Worm (Caenorhabditis elegans) whole organism, L4 larva: ENCODE data around the gene Y105C5B.1.

Experiments
- F26F4.8 ChIP-seq: fragments of 200-800 bp; sonication (Bioruptor generic); conservative IDR thresholded peaks from 2 replicates; pipeline ENCODE4 v1.3.6; 2022; ENCODE audit warnings: missing genetic modification characterization, missing compliant biosample characterization
- F37D6.2 ChIP-seq: sonication (generic microtip); optimal IDR thresholded peaks from 2 replicates; lab custom pipeline; 2016; ENCODE audit warnings: mild to moderate bottlenecking, missing genetic modification characterization, missing compliant biosample characterization
- F44E2.7 ChIP-seq: fragments of 200-800 bp; sonication (Bioruptor generic); IDR thresholded peaks from 2 replicates; pipeline ENCODE4 v2.1.2; 2022; ENCODE audit warnings: missing genetic modification characterization, missing compliant biosample characterization
- T26A8.4 ChIP-seq: fragments of 200-800 bp; sonication (Bioruptor generic); IDR thresholded peaks from 2 replicates; pipeline ENCODE4 v1.3.6; 2022; ENCODE audit warnings: missing genetic modification characterization, missing compliant biosample characterization
- Y75B8A.6 ChIP-seq: fragments of 200-800 bp; sonication (Bioruptor generic); IDR thresholded peaks from 2 replicates; pipeline ENCODE4 v1.3.6; 2022; ENCODE audit warnings: missing genetic modification reagents, missing genetic modification characterization, missing compliant biosample characterization
- ceh-32 ChIP-seq: sonication (generic microtip); optimal IDR thresholded peaks from 2 replicates; lab custom pipeline; 2016; ENCODE audit warnings: mild to moderate bottlenecking, missing genetic modification characterization, missing compliant biosample characterization; ENCODE audit not compliant: poor library complexity
- ceh-44 ChIP-seq: fragments of 200-800 bp; sonication (Bioruptor generic); IDR thresholded peaks from 2 replicates; pipeline ENCODE4 v1.3.6; 2022; ENCODE audit warnings: missing genetic modification reagents, missing genetic modification characterization, missing compliant biosample characterization
- ces-1 ChIP-seq: fragments of 150-350 bp; sonication (generic microtip); optimal IDR thresholded peaks from 4 replicates; lab custom pipeline; 2014; ENCODE audit warnings: missing biosample characterization, missing genetic modification reagents, missing genetic modification characterization
- cey-2 ChIP-seq: sonication (generic microtip); optimal IDR thresholded peaks from 3 replicates; lab custom pipeline; 2017; ENCODE audit warnings: missing genetic modification characterization, mild to moderate bottlenecking, missing compliant biosample characterization, antibody characterized with exemption, borderline replicate concordance; ENCODE audit not compliant: insufficient read depth
- ctbp-1 ChIP-seq: fragments of 200-800 bp; sonication (Bioruptor generic); IDR thresholded peaks from 2 replicates; pipeline ENCODE4 v1.3.6; 2022; ENCODE audit warnings: missing genetic modification reagents, missing genetic modification characterization, missing compliant biosample characterization
- daf-12 ChIP-seq: fragments of 150-350 bp; optimal IDR thresholded peaks from 2 replicates; lab custom pipeline; 2014; ENCODE audit warnings: missing biosample characterization, missing genetic modification reagents, missing genetic modification characterization
- daf-16 ChIP-seq, 3 experiments: sonication (generic microtip); optimal IDR thresholded peaks; 2 replicates each; lab custom pipeline; 2016 to 2017; ENCODE audit warnings: missing genetic modification characterization in 3 of 3, missing genetic modification reagents in 3 of 3, mild to moderate bottlenecking in 2 of 3, missing compliant biosample characterization in 2 of 3, missing biosample characterization in 1 of 3, moderate library complexity in 1 of 3
- dmd-8 ChIP-seq: fragments of 200-800 bp; sonication (Bioruptor generic); IDR thresholded peaks from 2 replicates; pipeline ENCODE4 v1.3.6; 2022; ENCODE audit warnings: missing genetic modification characterization, missing compliant biosample characterization
- dpl-1 ChIP-seq: fragments of 150-350 bp; optimal IDR thresholded peaks from 2 replicates; lab custom pipeline; 2014; ENCODE audit warnings: missing biosample characterization, missing genetic modification reagents, missing genetic modification characterization
- egl-27 ChIP-seq: sonication (generic microtip); optimal IDR thresholded peaks from 3 replicates; lab custom pipeline; 2017; ENCODE audit warnings: missing biosample characterization, missing genetic modification reagents, missing genetic modification characterization
- gei-8 ChIP-seq: fragments of 200-800 bp; sonication (Bioruptor generic); optimal IDR thresholded peaks from 2 replicates; lab custom pipeline; 2018; ENCODE audit warnings: mild to moderate bottlenecking, missing genetic modification characterization, missing compliant biosample characterization
- hif-1 ChIP-seq, 2 experiments: sonication (generic microtip); optimal IDR thresholded peaks; 2 replicates each; lab custom pipeline; 2016 to 2017; ENCODE audit warnings: missing compliant biosample characterization in 2 of 2, missing genetic modification characterization in 2 of 2, missing genetic modification reagents in 2 of 2, missing genotype in 2 of 2, mild to moderate bottlenecking in 1 of 2
- hlh-11 ChIP-seq: fragments of 200-800 bp; sonication (Bioruptor generic); optimal IDR thresholded peaks from 2 replicates; lab custom pipeline; 2018; ENCODE audit warnings: mild to moderate bottlenecking, missing genetic modification characterization, missing compliant biosample characterization
- lin-29 ChIP-seq: fragments of 200-800 bp; sonication (Bioruptor generic); IDR thresholded peaks from 2 replicates; pipeline ENCODE4 v1.3.6; 2022; ENCODE audit warnings: missing genetic modification reagents, missing genetic modification characterization, missing compliant biosample characterization
- lin-38 ChIP-seq: fragments of 200-800 bp; sonication (Bioruptor generic); IDR thresholded peaks from 2 replicates; pipeline ENCODE4 v1.3.6; 2022; ENCODE audit warnings: missing genetic modification reagents, missing genetic modification characterization, missing compliant biosample characterization
- lin-39 ChIP-seq: fragments of 150-350 bp; optimal IDR thresholded peaks from 2 replicates; lab custom pipeline; 2014; ENCODE audit warnings: missing biosample characterization, missing genetic modification reagents, missing genetic modification characterization
- lir-3 ChIP-seq: sonication (generic microtip); optimal IDR thresholded peaks from 2 replicates; lab custom pipeline; 2016; ENCODE audit warnings: mild to moderate bottlenecking, missing genetic modification characterization, missing compliant biosample characterization
- madf-9 ChIP-seq: fragments of 200-800 bp; sonication (Bioruptor generic); conservative IDR thresholded peaks from 2 replicates; pipeline ENCODE4 v1.3.6; 2022; ENCODE audit warnings: missing genetic modification reagents, missing genetic modification characterization, missing compliant biosample characterization
- mdt-29 ChIP-seq: fragments of 200-800 bp; sonication (Bioruptor generic); IDR thresholded peaks from 2 replicates; pipeline ENCODE4 v1.3.6; 2022; ENCODE audit warnings: missing genetic modification reagents, missing genetic modification characterization, missing compliant biosample characterization
- mes-2 ChIP-seq: sonication (generic microtip); optimal IDR thresholded peaks from 2 replicates; lab custom pipeline; 2016; ENCODE audit warnings: missing genotype, mild to moderate bottlenecking, missing genetic modification characterization, missing compliant biosample characterization; ENCODE audit not compliant: poor library complexity, severe bottlenecking
- mxl-2 ChIP-seq: fragments of 200-800 bp; sonication (Bioruptor generic); conservative IDR thresholded peaks from 2 replicates; pipeline ENCODE4 v1.3.6; 2022; ENCODE audit warnings: missing genetic modification reagents, missing genetic modification characterization, missing compliant biosample characterization
- nhr-102 ChIP-seq: sonication (generic microtip); optimal IDR thresholded peaks from 2 replicates; lab custom pipeline; 2016; ENCODE audit warnings: mild to moderate bottlenecking, missing genetic modification characterization, moderate library complexity, missing compliant biosample characterization
- nhr-28 ChIP-seq: fragments of 150-350 bp; optimal IDR thresholded peaks from 2 replicates; lab custom pipeline; 2014; ENCODE audit warnings: missing biosample characterization, missing genetic modification characterization
- nhr-48 ChIP-seq: sonication (generic microtip); optimal IDR thresholded peaks from 2 replicates; lab custom pipeline; 2016; ENCODE audit warnings: mild to moderate bottlenecking, missing genetic modification characterization, missing compliant biosample characterization
- nhr-6 ChIP-seq: fragments of 150-350 bp; optimal IDR thresholded peaks from 2 replicates; lab custom pipeline; 2014; ENCODE audit warnings: missing biosample characterization, missing genetic modification characterization
- nhr-77 ChIP-seq: fragments of 150-350 bp; optimal IDR thresholded peaks from 2 replicates; lab custom pipeline; 2014; ENCODE audit warnings: missing biosample characterization, missing genetic modification characterization
- set-16 ChIP-seq: fragments of 200-800 bp; sonication (Bioruptor generic); IDR thresholded peaks from 2 replicates; pipeline ENCODE4 v1.3.6; 2022; ENCODE audit warnings: missing genetic modification reagents, missing genetic modification characterization, missing compliant biosample characterization
- skn-1 ChIP-seq: fragments of 150-350 bp; optimal IDR thresholded peaks from 2 replicates; lab custom pipeline; 2014; ENCODE audit warnings: missing biosample characterization, missing genetic modification characterization
- unc-62 ChIP-seq, 3 experiments: fragments of 150-350 bp in 1 of 3; sonication (generic microtip); optimal IDR thresholded peaks in 2 of 3; peaks in 1 of 3; 1 replicate in 1 of 3; 2 replicates in 2 of 3; lab custom pipeline; 2014 to 2017; ENCODE audit warnings: missing biosample characterization in 3 of 3, missing genetic modification characterization in 3 of 3, missing genetic modification reagents in 3 of 3, missing genotype in 1 of 3
- vab-7 ChIP-seq: fragments of 200-800 bp; sonication (Bioruptor generic); IDR thresholded peaks from 2 replicates; pipeline ENCODE4 v1.3.6; 2022; ENCODE audit warnings: missing genetic modification reagents, missing genetic modification characterization, missing compliant biosample characterization
- zag-1 ChIP-seq: fragments of 150-350 bp; optimal IDR thresholded peaks from 2 replicates; lab custom pipeline; 2014; ENCODE audit warnings: missing biosample characterization, missing genetic modification characterization
- ztf-11 ChIP-seq: fragments of 150-350 bp; optimal IDR thresholded peaks from 2 replicates; lab custom pipeline; 2014; ENCODE audit warnings: missing biosample characterization, missing genetic modification characterization
- ztf-7 ChIP-seq: fragments of 150-350 bp; optimal IDR thresholded peaks from 2 replicates; lab custom pipeline; 2014; ENCODE audit warnings: missing biosample characterization, missing genetic modification characterization

The Y105C5B.1 gene

ce11 chrIV:15870356-15870755 is at the start of gene Y105C5B.1:
Gene Y105C5B.1 (plus strand): TSS chrIV:15870656.
- TF ChIP-seq dmd-8 (GFP tag; lab: Robert Waterston, UW), result no peak
- no peak for TF ChIP-seq hif-1 (tag; optimal IDR thresholded peaks at IDR 0.05; lab: Kevin White, UChicago)
- no peak for TF ChIP-seq T26A8.4 (GFP tag; lab: Robert Waterston, UW)
- TF ChIP-seq nhr-48 (tag; lab: Kevin White, UChicago), result no peak
- TF ChIP-seq ztf-11 (tag; lab: Kevin White, UChicago), result no peak
- TF ChIP-seq F44E2.7 (GFP tag; lab: Robert Waterston, UW), result no peak
- TF ChIP-seq F26F4.8 (GFP tag; lab: Robert Waterston, UW), result no peak
- TF ChIP-seq dpl-1 (GFP tag; lab: Kevin White, UChicago), result no peak
- TF ChIP-seq madf-9, result no peak
- no peak for TF ChIP-seq nhr-102
- TF ChIP-seq F37D6.2 (tag; lab: Kevin White, UChicago), result no peak

ce11 chrIV:15826568-15826967 is 43.9 kb upstream of the Y105C5B.1 start:
- TF ChIP-seq ceh-44 (0 out of 2 replicates have a peak, but pooled peaks have one; percentile 23), set-16 (GFP tag; lab: Robert Waterston, UW) (peak; percentile 78; the same call in 1 of the 2 replicates), mdt-29 (0 out of 2 replicates have a peak, but pooled peaks have one; percentile 29)

ce11 chrIV:15844064-15844463 is 26.4 kb upstream of the Y105C5B.1 start:
- no peak for TF ChIP-seq zag-1 (tag; lab: Kevin White, UChicago)
- TF ChIP-seq mxl-2 (GFP tag; lab: Robert Waterston, UW), result no peak
- TF ChIP-seq ces-1 (GFP tag; lab: Kevin White, UChicago), result no peak
- TF ChIP-seq vab-7, result no peak
- TF ChIP-seq lin-39 (tag; lab: Kevin White, UChicago), result no peak
- no peak for TF ChIP-seq skn-1
- TF ChIP-seq ceh-32 (tag; lab: Kevin White, UChicago), result no peak
- TF ChIP-seq lin-29 (GFP tag; lab: Robert Waterston, UW), result no peak
- no peak for TF ChIP-seq daf-12 (tag; lab: Kevin White, UChicago)
- no peak for TF ChIP-seq Y75B8A.6
- TF ChIP-seq nhr-6 (tag; lab: Kevin White, UChicago), result no peak
- no peak for TF ChIP-seq cey-2 (tag; lab: Kevin White, UChicago)
- TF ChIP-seq dmd-8 (GFP tag; lab: Robert Waterston, UW), result no peak
- TF ChIP-seq ctbp-1 (GFP tag; lab: Robert Waterston, UW), result no peak
- TF ChIP-seq unc-62 (GFP tag; optimal IDR thresholded peaks at IDR 0.05 in 1 of 2; lab: Kevin White, UChicago), result no peak
- no peak for TF ChIP-seq unc-62 (tag; optimal IDR thresholded peaks at IDR 0.05; lab: Kevin White, UChicago)
- TF ChIP-seq lir-3 (tag; lab: Kevin White, UChicago), result no peak
- TF ChIP-seq nhr-28 (tag; lab: Kevin White, UChicago), result no peak
- no peak for TF ChIP-seq gei-8 (GFP tag; lab: Kevin White, UChicago)

- TF ChIP-seq egl-27 (tag; lab: Kevin White, UChicago) (no peak), unc-62 (GFP tag; optimal IDR thresholded peaks at IDR 0.05 in 1 of 2; lab: Kevin White, UChicago) (peak in 1 of 2 experiments; percentile 59), unc-62 (tag; optimal IDR thresholded peaks at IDR 0.05; lab: Kevin White, UChicago) (no peak)
Observed at ce11 chrIV:15846553-15846952, 23.9 kb upstream of the Y105C5B.1 start, which contains the start of gene Y105C5A.1270. Gene Y105C5A.1270 (minus strand): TSS chrIV:15846653.

ce11 chrIV:15847096-15847495 is 23.4 kb upstream of the Y105C5B.1 start, which contains the start of gene Y105C5A.1269:
Gene Y105C5A.1269 (plus strand): TSS chrIV:15847396.
- no peak for TF ChIP-seq dmd-8 (GFP tag; lab: Robert Waterston, UW)
- TF ChIP-seq F37D6.2 (tag; lab: Kevin White, UChicago), result no peak
- TF ChIP-seq nhr-77 (tag; lab: Kevin White, UChicago), result no peak
- TF ChIP-seq dpl-1 (GFP tag; lab: Kevin White, UChicago), result no peak
- TF ChIP-seq cey-2 (tag; lab: Kevin White, UChicago), result no peak
- no peak for TF ChIP-seq ztf-11 (tag; lab: Kevin White, UChicago)
- TF ChIP-seq skn-1, result no peak
- no peak for TF ChIP-seq lin-38 (GFP tag; lab: Robert Waterston, UW)
- no peak for TF ChIP-seq daf-16 (GFP tag; optimal IDR thresholded peaks at IDR 0.05; lab: Kevin White, UChicago)
- no peak for TF ChIP-seq daf-16 (tag; optimal IDR thresholded peaks at IDR 0.05; lab: Kevin White, UChicago)
- TF ChIP-seq mes-2 (tag; lab: Kevin White, UChicago), result no peak
- no peak for TF ChIP-seq hlh-11 (tag; lab: Kevin White, UChicago)
- TF ChIP-seq ztf-7 (tag; lab: Kevin White, UChicago), result no peak
